Worm (Caenorhabditis elegans) whole organism, L1 larva: Measurements from ENCODE around the gene K09F6.11.
A peak's percentile ranks its signal among the peaks of the same experiment; 100 is the strongest.
"Not testable (repeated sequence)": the region's sequence is repeated elsewhere in the genome, so short reads cannot be mapped to it uniquely, and the experiment has no call there.

Experiments
- C16A3.4 ChIP-seq: fragments of 150-350 bp; optimal IDR thresholded peaks from 2 replicates; lab custom pipeline; 2014; ENCODE audit warnings: missing biosample characterization, missing genetic modification characterization
- alr-1 ChIP-seq: fragments of 200-800 bp; sonication (Bioruptor generic); optimal IDR thresholded peaks from 2 replicates; lab custom pipeline; 2018; ENCODE audit warnings: borderline replicate concordance, mild to moderate bottlenecking, missing genetic modification characterization, missing compliant biosample characterization
- ceh-82 ChIP-seq, 3 experiments: fragments of 150-350 bp in 1 of 3; sonication (generic microtip) in 2 of 3; optimal IDR thresholded peaks; 2 replicates each; lab custom pipeline; 2014 to 2017; ENCODE audit warnings: missing biosample characterization in 3 of 3, missing genetic modification characterization in 3 of 3
- ceh-88 ChIP-seq: fragments of 200-800 bp; sonication (Bioruptor generic); IDR thresholded peaks from 2 replicates; pipeline ENCODE4 v1.3.6; 2022; ENCODE audit warnings: missing genetic modification characterization, missing compliant biosample characterization
- dpl-1 ChIP-seq, 3 experiments: fragments of 150-350 bp in 2 of 3; sonication (generic microtip) in 1 of 3; optimal IDR thresholded peaks; 2 replicates each; lab custom pipeline; 2014 to 2017; ENCODE audit warnings: missing biosample characterization in 3 of 3, missing genetic modification characterization in 3 of 3, missing genetic modification reagents in 3 of 3
- efl-1 ChIP-seq, 4 experiments: fragments of 150-350 bp; optimal IDR thresholded peaks in 3 of 4; peaks in 1 of 4; 1 replicate in 1 of 4; 2 replicates in 3 of 4; lab custom pipeline; 2014; ENCODE audit warnings: missing biosample characterization in 2 of 4, missing genetic modification characterization in 2 of 4, missing genetic modification reagents in 2 of 4
- efl-3 ChIP-seq: fragments of 200-800 bp; sonication (Bioruptor generic); optimal IDR thresholded peaks from 2 replicates; lab custom pipeline; 2018; ENCODE audit warnings: mild to moderate bottlenecking, missing genetic modification characterization, missing compliant biosample characterization
- egl-27 ChIP-seq, 2 experiments: fragments of 150-350 bp in 1 of 2; sonication (generic microtip); optimal IDR thresholded peaks; 3 replicates each; lab custom pipeline; 2017 to 2018; ENCODE audit warnings: missing biosample characterization in 2 of 2, missing genetic modification characterization in 2 of 2, missing genetic modification reagents in 2 of 2
- elt-2 ChIP-seq: sonication (generic microtip); optimal IDR thresholded peaks from 2 replicates; lab custom pipeline; 2016; ENCODE audit warnings: missing genetic modification characterization, mild to moderate bottlenecking, inconsistent platforms, missing compliant biosample characterization, missing genetic modification reagents
- ets-5 ChIP-seq: fragments of 200-800 bp; sonication (Bioruptor generic); IDR thresholded peaks from 2 replicates; pipeline ENCODE4 v1.3.6; 2022; ENCODE audit warnings: missing genetic modification characterization, missing compliant biosample characterization
- hlh-17 ChIP-seq: fragments of 200-800 bp; sonication (Bioruptor generic); optimal IDR thresholded peaks from 2 replicates; lab custom pipeline; 2018; ENCODE audit warnings: missing genetic modification characterization, mild to moderate bottlenecking, missing compliant biosample characterization, moderate library complexity, borderline replicate concordance
- isw-1 ChIP-seq: fragments of 200-800 bp; sonication (Bioruptor generic); IDR thresholded peaks from 2 replicates; pipeline ENCODE4 v1.3.6; 2022; ENCODE audit warnings: missing genetic modification characterization, missing compliant biosample characterization
- jun-1 ChIP-seq: fragments of 150-350 bp; optimal IDR thresholded peaks from 2 replicates; lab custom pipeline; 2014; ENCODE audit warnings: missing biosample characterization, missing genetic modification reagents, missing genetic modification characterization
- lin-13 ChIP-seq: fragments of 150-350 bp; optimal IDR thresholded peaks from 2 replicates; lab custom pipeline; 2014; ENCODE audit warnings: missing biosample characterization, missing genetic modification reagents, missing genetic modification characterization
- lin-14 ChIP-seq: fragments of 200-800 bp; sonication (Bioruptor generic); optimal IDR thresholded peaks from 2 replicates; lab custom pipeline; 2018; ENCODE audit warnings: mild to moderate bottlenecking, missing genetic modification characterization, moderate library complexity, missing compliant biosample characterization
- lin-15B ChIP-seq: fragments of 150-350 bp; sonication (generic microtip); optimal IDR thresholded peaks from 3 replicates; lab custom pipeline; 2014; ENCODE audit warnings: missing biosample characterization, missing genetic modification characterization
- lin-35 ChIP-seq, 2 experiments: fragments of 150-350 bp; optimal IDR thresholded peaks; 2 replicates each; lab custom pipeline; 2014; ENCODE audit warnings: missing biosample characterization in 2 of 2, missing genetic modification characterization in 2 of 2, missing genetic modification reagents in 2 of 2
- lsy-2 ChIP-seq, 2 experiments: fragments of 150-350 bp; optimal IDR thresholded peaks; 2 replicates each; lab custom pipeline; 2014; ENCODE audit warnings: missing biosample characterization in 2 of 2, missing genetic modification characterization in 2 of 2
- mab-9 ChIP-seq: fragments of 200-800 bp; sonication (Bioruptor generic); IDR thresholded peaks from 2 replicates; pipeline ENCODE4 v1.3.6; 2022; ENCODE audit warnings: missing genetic modification reagents, missing genetic modification characterization, missing compliant biosample characterization
- mdl-1 ChIP-seq, 2 experiments: fragments of 150-350 bp; optimal IDR thresholded peaks; 2 replicates each; lab custom pipeline; 2014 to 2017; ENCODE audit warnings: missing biosample characterization in 2 of 2, missing genetic modification characterization in 2 of 2, inconsistent platforms in 1 of 2
- mep-1 ChIP-seq: fragments of 150-350 bp; optimal IDR thresholded peaks from 2 replicates; lab custom pipeline; 2014; ENCODE audit warnings: missing biosample characterization, missing genetic modification characterization
- nhr-11 ChIP-seq: fragments of 150-350 bp; optimal IDR thresholded peaks from 2 replicates; lab custom pipeline; 2014; ENCODE audit warnings: missing biosample characterization, missing genetic modification characterization
- nhr-237 ChIP-seq: fragments of 150-350 bp; optimal IDR thresholded peaks from 2 replicates; lab custom pipeline; 2014; ENCODE audit warnings: missing biosample characterization, missing genetic modification characterization
- nhr-47 ChIP-seq: sonication (generic microtip); optimal IDR thresholded peaks from 2 replicates; lab custom pipeline; 2016; ENCODE audit warnings: mild to moderate bottlenecking, missing genetic modification characterization, moderate library complexity, missing compliant biosample characterization
- nhr-71 ChIP-seq: sonication (generic microtip); optimal IDR thresholded peaks from 2 replicates; lab custom pipeline; 2016; ENCODE audit warnings: mild to moderate bottlenecking, missing genetic modification characterization, moderate library complexity, missing compliant biosample characterization
- nhr-76 ChIP-seq: sonication (generic microtip); optimal IDR thresholded peaks from 2 replicates; lab custom pipeline; 2017; ENCODE audit warnings: missing biosample characterization, missing genetic modification characterization
- nhr-77 ChIP-seq: fragments of 150-350 bp; optimal IDR thresholded peaks from 2 replicates; lab custom pipeline; 2014; ENCODE audit warnings: missing biosample characterization, missing genetic modification characterization
- nhr-90 ChIP-seq: sonication (generic microtip); optimal IDR thresholded peaks from 2 replicates; lab custom pipeline; 2016; ENCODE audit warnings: mild to moderate bottlenecking, missing genetic modification characterization, missing compliant biosample characterization; ENCODE audit not compliant: poor library complexity
- pag-3 ChIP-seq: sonication (generic microtip); optimal IDR thresholded peaks from 2 replicates; lab custom pipeline; 2017; ENCODE audit warnings: missing genetic modification characterization, mild to moderate bottlenecking, missing compliant biosample characterization, antibody characterized with exemption, borderline replicate concordance; ENCODE audit not compliant: insufficient read depth
- pax-3 ChIP-seq: fragments of 200-800 bp; sonication (Bioruptor generic); optimal IDR thresholded peaks from 2 replicates; lab custom pipeline; 2018; ENCODE audit warnings: mild to moderate bottlenecking, missing genetic modification characterization, moderate library complexity, missing compliant biosample characterization
- pqm-1 ChIP-seq: sonication (generic microtip); optimal IDR thresholded peaks from 3 replicates; lab custom pipeline; 2017; ENCODE audit warnings: missing biosample characterization, missing genetic modification characterization
- skn-1 ChIP-seq: fragments of 150-350 bp; optimal IDR thresholded peaks from 2 replicates; lab custom pipeline; 2014; ENCODE audit warnings: missing biosample characterization, missing genetic modification characterization
- snpc-4 ChIP-seq: fragments of 150-350 bp; optimal IDR thresholded peaks from 2 replicates; lab custom pipeline; 2014; ENCODE audit warnings: missing biosample characterization, missing genetic modification characterization
- snu-23 ChIP-seq: sonication (generic microtip); optimal IDR thresholded peaks from 2 replicates; lab custom pipeline; 2016; ENCODE audit warnings: missing genetic modification characterization, missing compliant biosample characterization
- sox-4 ChIP-seq: sonication (generic microtip); optimal IDR thresholded peaks from 2 replicates; lab custom pipeline; 2016; ENCODE audit warnings: missing genetic modification characterization, missing compliant biosample characterization
- sup-37 ChIP-seq: fragments of 200-800 bp; sonication (Bioruptor generic); optimal IDR thresholded peaks from 2 replicates; lab custom pipeline; 2018; ENCODE audit warnings: mild to moderate bottlenecking, missing genetic modification characterization, missing compliant biosample characterization
- unc-130 ChIP-seq: fragments of 150-350 bp; optimal IDR thresholded peaks from 2 replicates; lab custom pipeline; 2017; ENCODE audit warnings: missing biosample characterization, missing genetic modification characterization, inconsistent platforms
- unc-30 ChIP-seq: sonication (generic microtip); optimal IDR thresholded peaks from 2 replicates; lab custom pipeline; 2017; ENCODE audit warnings: missing biosample characterization, missing genetic modification characterization
- unc-62 ChIP-seq: fragments of 150-350 bp; optimal IDR thresholded peaks from 2 replicates; lab custom pipeline; 2014; ENCODE audit warnings: missing biosample characterization, missing genetic modification reagents, missing genetic modification characterization
- zip-4 ChIP-seq: fragments of 200-800 bp; sonication (Bioruptor generic); optimal IDR thresholded peaks from 2 replicates; lab custom pipeline; 2018; ENCODE audit warnings: mild to moderate bottlenecking, missing genetic modification characterization, moderate library complexity, missing compliant biosample characterization
- ztf-11 ChIP-seq, 2 experiments: sonication (generic microtip); optimal IDR thresholded peaks; 2 replicates each; lab custom pipeline; 2016 to 2017; ENCODE audit warnings: missing genetic modification characterization in 2 of 2, missing biosample characterization in 1 of 2, missing compliant biosample characterization in 1 of 2
- ztf-4 ChIP-seq: fragments of 150-350 bp; optimal IDR thresholded peaks from 2 replicates; lab custom pipeline; 2014; ENCODE audit warnings: missing biosample characterization, missing genetic modification characterization

The K09F6.11 gene

DNA sequence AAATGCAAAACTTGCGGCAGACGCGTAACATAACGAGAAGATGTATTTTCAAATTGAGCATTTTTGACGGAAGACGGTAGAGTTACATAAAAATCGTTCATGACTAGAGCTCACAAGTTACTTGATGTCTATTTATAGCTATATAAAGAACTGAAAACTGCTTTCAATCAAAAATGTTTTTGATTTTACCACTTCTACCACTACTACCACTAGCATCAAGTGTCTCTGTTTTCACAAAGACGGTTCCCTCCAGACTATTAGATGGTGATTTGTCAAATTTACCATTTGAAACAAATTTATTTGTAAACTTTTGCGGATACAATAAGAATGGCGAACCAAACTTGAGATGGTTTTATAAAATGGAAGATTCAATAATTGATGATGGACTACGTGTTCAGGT is 2.7 kb downstream of the K09F6.11 start, which contains the start of gene K09F6.9:
Gene K09F6.9, minus strand, starts transcription at position 101 of the 400 bp plus-strand sequence.
- not testable (repeated sequence) for TF ChIP-seq nhr-77 (tag; lab: Kevin White, UChicago); mep-1 (tag; lab: Kevin White, UChicago); lin-35 (GFP tag; optimal IDR thresholded peaks at IDR 0.05; lab: Kevin White, UChicago)

DNA sequence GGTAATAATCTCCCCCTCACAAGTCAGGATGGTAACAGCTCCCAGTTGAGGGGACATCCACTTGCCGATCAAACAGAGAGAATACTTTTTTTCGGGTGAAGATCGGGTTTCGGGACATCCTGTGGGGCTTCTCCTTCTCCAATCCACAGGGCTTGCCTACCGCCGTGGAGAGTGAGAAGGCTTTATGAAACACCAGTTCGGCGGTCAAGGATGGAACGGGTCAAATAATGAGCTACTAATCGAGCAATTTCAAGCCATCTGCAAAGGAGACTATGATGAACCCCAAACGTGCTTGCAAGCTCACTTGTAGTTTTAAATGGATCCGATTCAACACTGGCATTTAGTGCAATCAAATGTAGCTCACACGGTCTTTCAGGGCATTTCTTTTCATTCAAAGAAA is 4.8 kb downstream of the K09F6.11 start:
- TF ChIP-seq ceh-88 (GFP tag; lab: Robert Waterston, UW) (no peak), efl-1 (optimal IDR thresholded peaks at IDR 0.05; lab: Kevin White, UChicago) (no peak), efl-1 (GFP tag; optimal IDR thresholded peaks at IDR 0.05 in 1 of 2; lab: Kevin White, UChicago) (peak in 1 of 2 experiments; percentile 57)

ce11 chrII:2288798-2289197 is 8.9 kb downstream of the K09F6.11 start, which contains the start of the genes K09F6.10 and K09F6.13:
TSS of gene K09F6.10 (minus strand) at chrII:2288883.
TSS of gene K09F6.13 (plus strand) at chrII:2289114.
- peak; percentile 21 for TF ChIP-seq lin-14 (GFP tag; lab: Kevin White, UChicago)
- no peak for TF ChIP-seq snpc-4 (tag; lab: Kevin White, UChicago)
- TF ChIP-seq isw-1 (GFP tag; lab: Robert Waterston, UW), result peak; percentile 11; the same call in 1 of the 2 replicates
- TF ChIP-seq ztf-11 (tag; optimal IDR thresholded peaks at IDR 0.05; lab: Kevin White, UChicago), result no peak
- TF ChIP-seq ets-5 (GFP tag; lab: Robert Waterston, UW), result 0 out of 2 replicates have a peak, but pooled peaks have one; percentile 77

DNA sequence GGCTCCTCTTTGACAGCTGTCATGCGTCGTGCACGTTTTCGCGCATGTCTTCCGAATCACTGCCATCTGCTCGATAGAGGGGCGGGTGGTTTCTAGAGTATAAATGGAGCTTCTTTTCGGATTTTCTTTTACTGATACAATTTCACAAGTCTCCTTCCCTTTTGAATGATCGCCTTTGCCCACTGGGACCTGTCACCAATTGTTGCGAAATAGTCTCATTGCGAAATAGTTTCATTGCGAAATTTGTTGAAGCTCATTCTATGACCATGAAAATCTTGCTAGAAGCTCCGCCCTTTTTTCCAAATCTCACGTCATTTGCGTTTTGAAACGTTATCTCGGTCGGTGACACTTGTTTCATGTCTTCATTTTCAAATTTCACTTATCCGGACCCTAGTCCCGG is 9.5 kb downstream of the K09F6.11 start:
- TF ChIP-seq egl-27 (tag; optimal IDR thresholded peaks at IDR 0.05; lab: Kevin White, UChicago), result no peak
- TF ChIP-seq hlh-17 (GFP tag; lab: Kevin White, UChicago), result no peak
- no peak for TF ChIP-seq C16A3.4 (tag; lab: Kevin White, UChicago)
- no peak for TF ChIP-seq sup-37 (GFP tag; lab: Kevin White, UChicago)
- TF ChIP-seq lin-14 (GFP tag; lab: Kevin White, UChicago), result peak; percentile 77
- TF ChIP-seq unc-62 (GFP tag; lab: Kevin White, UChicago), result no peak
- TF ChIP-seq sox-4, result no peak
- TF ChIP-seq mep-1 (tag; lab: Kevin White, UChicago), result no peak
- no peak for TF ChIP-seq lin-13 (GFP tag; lab: Kevin White, UChicago)
- no peak for TF ChIP-seq nhr-76 (tag; lab: Kevin White, UChicago)
- TF ChIP-seq mdl-1 (tag; optimal IDR thresholded peaks at IDR 0.05; lab: Kevin White, UChicago), result no peak
- no peak for TF ChIP-seq snu-23 (GFP tag; lab: Kevin White, UChicago)
- no peak for TF ChIP-seq nhr-90
- TF ChIP-seq lin-15B (tag; lab: Kevin White, UChicago), result no peak
- TF ChIP-seq dpl-1 (GFP tag; optimal IDR thresholded peaks at IDR 0.05; lab: Kevin White, UChicago), result no peak
- TF ChIP-seq jun-1 (tag; lab: Kevin White, UChicago), result peak; percentile 51
- TF ChIP-seq efl-1 (optimal IDR thresholded peaks at IDR 0.05; lab: Kevin White, UChicago), result peak; percentile 27 to 54
- TF ChIP-seq efl-1 (GFP tag; optimal IDR thresholded peaks at IDR 0.05 in 1 of 2; lab: Kevin White, UChicago), result peak in 1 of 2 experiments; percentile 39
- peak; percentile 32 for TF ChIP-seq nhr-47 (tag; lab: Kevin White, UChicago)
- no peak for TF ChIP-seq nhr-237 (tag; lab: Kevin White, UChicago)
- no peak for TF ChIP-seq lin-35 (GFP tag; optimal IDR thresholded peaks at IDR 0.05; lab: Kevin White, UChicago)
- peak; percentile 92 for TF ChIP-seq zip-4 (GFP tag; lab: Kevin White, UChicago)
- no peak for TF ChIP-seq unc-130 (tag; lab: Kevin White, UChicago)
- TF ChIP-seq mab-9 (GFP tag; lab: Robert Waterston, UW), result no peak
- no peak for TF ChIP-seq ztf-4 (tag; lab: Kevin White, UChicago)
- peak; percentile 35 to 70 (median 61) for TF ChIP-seq ceh-82 (tag; optimal IDR thresholded peaks at IDR 0.05; lab: Kevin White, UChicago)
- no peak for TF ChIP-seq pag-3
- peak; percentile 42 for TF ChIP-seq isw-1 (GFP tag; lab: Robert Waterston, UW)
- no peak for TF ChIP-seq elt-2 (tag; lab: Kevin White, UChicago)
- TF ChIP-seq ztf-11 (tag; optimal IDR thresholded peaks at IDR 0.05; lab: Kevin White, UChicago), result no peak
- TF ChIP-seq nhr-71, result peak; percentile 65
- TF ChIP-seq pqm-1 (tag; lab: Kevin White, UChicago), result no peak
- no peak for TF ChIP-seq efl-3 (GFP tag; lab: Kevin White, UChicago)
- TF ChIP-seq unc-30, result no peak
- peak; percentile 14 for TF ChIP-seq skn-1 (tag; lab: Kevin White, UChicago)
- no peak for TF ChIP-seq pax-3 (tag; lab: Kevin White, UChicago)
- TF ChIP-seq ceh-88 (GFP tag; lab: Robert Waterston, UW), result no peak
- no peak for TF ChIP-seq alr-1
- no peak for TF ChIP-seq nhr-77 (tag; lab: Kevin White, UChicago)
- no peak for TF ChIP-seq nhr-11 (tag; lab: Kevin White, UChicago)
- TF ChIP-seq lsy-2 (tag; optimal IDR thresholded peaks at IDR 0.05; lab: Kevin White, UChicago), result peak in 1 of 2 experiments; percentile 10
